Worm (Caenorhabditis elegans) whole organism, L4 larva: ENCODE measurements around the gene oac-40.

Source experiments
- Y75B8A.6 ChIP-seq: fragments of 200-800 bp; sonication (Bioruptor generic); IDR thresholded peaks from 2 replicates; pipeline ENCODE4 v1.3.6; 2022; ENCODE audit warnings: missing genetic modification reagents, missing genetic modification characterization, missing compliant biosample characterization
- aha-1 ChIP-seq: fragments of 150-350 bp; peaks from one replicate; lab custom pipeline; 2014; ENCODE audit warnings: missing biosample characterization, missing genetic modification characterization
- fkh-10 ChIP-seq: fragments of 150-350 bp; optimal IDR thresholded peaks from 2 replicates; lab custom pipeline; 2014; ENCODE audit warnings: missing biosample characterization, missing genetic modification reagents, missing genetic modification characterization
- lin-13 ChIP-seq: fragments of 150-350 bp; optimal IDR thresholded peaks from 2 replicates; lab custom pipeline; 2014; ENCODE audit warnings: missing biosample characterization, missing genetic modification reagents, missing genetic modification characterization
- lin-29 ChIP-seq: fragments of 200-800 bp; sonication (Bioruptor generic); IDR thresholded peaks from 2 replicates; pipeline ENCODE4 v1.3.6; 2022; ENCODE audit warnings: missing genetic modification reagents, missing genetic modification characterization, missing compliant biosample characterization
- lsy-2 ChIP-seq, 2 experiments: fragments of 150-350 bp in 1 of 2; sonication (generic microtip) in 1 of 2; optimal IDR thresholded peaks; 2 replicates each; lab custom pipeline; 2014 to 2017; ENCODE audit warnings: missing biosample characterization in 2 of 2, missing genetic modification characterization in 2 of 2
- mdl-1 ChIP-seq, 2 experiments: fragments of 150-350 bp in 1 of 2; sonication (generic microtip) in 1 of 2; optimal IDR thresholded peaks; 2 replicates each; lab custom pipeline; 2014 to 2017; ENCODE audit warnings: missing biosample characterization in 2 of 2, missing genetic modification characterization in 2 of 2
- mes-2 ChIP-seq: sonication (generic microtip); optimal IDR thresholded peaks from 2 replicates; lab custom pipeline; 2016; ENCODE audit warnings: missing genotype, mild to moderate bottlenecking, missing genetic modification characterization, missing compliant biosample characterization; ENCODE audit not compliant: poor library complexity, severe bottlenecking
- nhr-11 ChIP-seq: fragments of 150-350 bp; optimal IDR thresholded peaks from 2 replicates; lab custom pipeline; 2014; ENCODE audit warnings: missing biosample characterization, missing genetic modification characterization
- rbr-2 ChIP-seq: sonication (generic microtip); optimal IDR thresholded peaks from 2 replicates; lab custom pipeline; 2016; ENCODE audit warnings: missing genotype, missing genetic modification characterization, missing compliant biosample characterization
- zag-1 ChIP-seq: fragments of 150-350 bp; optimal IDR thresholded peaks from 2 replicates; lab custom pipeline; 2014; ENCODE audit warnings: missing biosample characterization, missing genetic modification characterization
- ztf-11 ChIP-seq: fragments of 150-350 bp; optimal IDR thresholded peaks from 2 replicates; lab custom pipeline; 2014; ENCODE audit warnings: missing biosample characterization, missing genetic modification characterization

DNA sequence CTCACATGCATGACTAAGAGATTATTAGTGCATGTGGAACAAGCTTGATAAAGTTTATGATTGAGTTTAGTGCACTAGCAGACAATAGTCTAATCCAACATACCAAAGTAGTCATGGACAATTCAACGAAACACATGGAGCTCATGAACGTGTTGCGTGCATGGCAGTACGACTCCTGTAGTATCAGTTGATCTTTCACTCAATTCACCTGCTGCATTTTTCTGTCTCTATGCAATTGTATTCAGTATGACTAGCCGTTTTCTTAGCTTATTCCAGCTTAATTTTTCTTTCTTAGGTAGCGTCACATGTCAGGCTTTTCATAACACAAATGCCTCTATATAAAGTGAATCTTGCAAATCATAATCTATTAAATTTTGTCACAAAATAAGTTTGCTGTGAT is 13.3 kb upstream of the oac-40 start, which contains the start of gene srx-1:
- TF ChIP-seq Y75B8A.6 (GFP tag; lab: Robert Waterston, UW) = no peak
- no peak for TF ChIP-seq zag-1 (tag; lab: Kevin White, UChicago)
- TF ChIP-seq ztf-11 (tag; lab: Kevin White, UChicago) = no peak
- TF ChIP-seq lin-29 (GFP tag; lab: Robert Waterston, UW) = no peak
- no peak for TF ChIP-seq fkh-10
- no peak for TF ChIP-seq lsy-2 (tag; optimal IDR thresholded peaks at IDR 0.05; lab: Kevin White, UChicago)
- TF ChIP-seq mes-2 (tag; lab: Kevin White, UChicago) = no peak
- TF ChIP-seq mdl-1 (tag; optimal IDR thresholded peaks at IDR 0.05; lab: Kevin White, UChicago) = no peak
- no peak for TF ChIP-seq rbr-2 (tag; lab: Kevin White, UChicago)
- TF ChIP-seq nhr-11 = no peak
- no peak for TF ChIP-seq aha-1 (tag; lab: Kevin White, UChicago)
- TF ChIP-seq lin-13 = no peak
